Worm (Caenorhabditis elegans) whole organism, L1 larva: ENCODE data around the gene str-134.
A peak's percentile ranks its signal among the peaks of the same experiment; 100 is the strongest.

Source experiments
- C16A3.4 ChIP-seq: fragments of 150-350 bp; optimal IDR thresholded peaks from 2 replicates; lab custom pipeline; 2014; ENCODE audit warnings: missing biosample characterization, missing genetic modification characterization
- Y116A8C.19 ChIP-seq: sonication (generic microtip); optimal IDR thresholded peaks from 2 replicates; lab custom pipeline; 2016; ENCODE audit warnings: missing compliant biosample characterization, missing genetic modification characterization, borderline replicate concordance
- alr-1 ChIP-seq: fragments of 200-800 bp; sonication (Bioruptor generic); optimal IDR thresholded peaks from 2 replicates; lab custom pipeline; 2018; ENCODE audit warnings: borderline replicate concordance, mild to moderate bottlenecking, missing genetic modification characterization, missing compliant biosample characterization
- aly-2 ChIP-seq: fragments of 150-350 bp; optimal IDR thresholded peaks from 2 replicates; lab custom pipeline; 2014; ENCODE audit warnings: missing biosample characterization, missing genetic modification characterization
- ama-1 ChIP-seq: fragments of 150-350 bp; optimal IDR thresholded peaks from 2 replicates; lab custom pipeline; 2014
- ceh-63 ChIP-seq: fragments of 200-800 bp; sonication (Bioruptor generic); optimal IDR thresholded peaks from 2 replicates; lab custom pipeline; 2018; ENCODE audit warnings: mild to moderate bottlenecking, missing genetic modification characterization, missing compliant biosample characterization
- ceh-8 ChIP-seq: fragments of 200-800 bp; sonication (Bioruptor generic); optimal IDR thresholded peaks from 2 replicates; lab custom pipeline; 2018; ENCODE audit warnings: mild to moderate bottlenecking, missing genetic modification characterization, moderate library complexity, missing compliant biosample characterization
- ceh-90 ChIP-seq: sonication (generic microtip); optimal IDR thresholded peaks from 2 replicates; lab custom pipeline; 2016; ENCODE audit warnings: missing genetic modification characterization, missing compliant biosample characterization
- dsc-1 ChIP-seq: sonication (generic microtip); optimal IDR thresholded peaks from 2 replicates; lab custom pipeline; 2016; ENCODE audit warnings: mild to moderate bottlenecking, missing genetic modification characterization, missing compliant biosample characterization
- efl-3 ChIP-seq: fragments of 200-800 bp; sonication (Bioruptor generic); optimal IDR thresholded peaks from 2 replicates; lab custom pipeline; 2018; ENCODE audit warnings: mild to moderate bottlenecking, missing genetic modification characterization, missing compliant biosample characterization
- egl-13 ChIP-seq: sonication (generic microtip); optimal IDR thresholded peaks from 2 replicates; lab custom pipeline; 2016; ENCODE audit warnings: missing genotype, missing genetic modification reagents, missing genetic modification characterization, missing compliant biosample characterization
- egl-27 ChIP-seq, 2 experiments: fragments of 150-350 bp in 1 of 2; sonication (generic microtip); optimal IDR thresholded peaks; 3 replicates each; lab custom pipeline; 2017 to 2018; ENCODE audit warnings: missing biosample characterization in 2 of 2, missing genetic modification characterization in 2 of 2, missing genetic modification reagents in 2 of 2
- elt-3 ChIP-seq, 6 experiments: fragments of 150-350 bp in 1 of 6; sonication (generic microtip); optimal IDR thresholded peaks; 2 replicates each; lab custom pipeline; 2017 to 2018; ENCODE audit warnings: missing biosample characterization in 6 of 6, missing genetic modification characterization in 6 of 6, inconsistent platforms in 1 of 6
- fkh-4 ChIP-seq: sonication (generic microtip); optimal IDR thresholded peaks from 2 replicates; lab custom pipeline; 2016; ENCODE audit warnings: missing compliant biosample characterization, missing genetic modification characterization, borderline replicate concordance
- fkh-8 ChIP-seq: sonication (generic microtip); optimal IDR thresholded peaks from 2 replicates; lab custom pipeline; 2016; ENCODE audit warnings: mild to moderate bottlenecking, missing genetic modification characterization, missing compliant biosample characterization
- grh-1 ChIP-seq: fragments of 200-800 bp; sonication (Bioruptor generic); IDR thresholded peaks from 2 replicates; pipeline ENCODE4 v1.3.6; 2022; ENCODE audit warnings: missing genetic modification reagents, missing genetic modification characterization, missing compliant biosample characterization
- hlh-4 ChIP-seq: sonication (generic microtip); optimal IDR thresholded peaks from 2 replicates; lab custom pipeline; 2016; ENCODE audit warnings: mild to moderate bottlenecking, missing genetic modification characterization, missing compliant biosample characterization
- hpl-2 ChIP-seq: fragments of 150-350 bp; optimal IDR thresholded peaks from 2 replicates; lab custom pipeline; 2014; ENCODE audit warnings: missing biosample characterization, missing genetic modification reagents, missing genetic modification characterization
- irx-1 ChIP-seq: sonication (generic microtip); optimal IDR thresholded peaks from 2 replicates; lab custom pipeline; 2016; ENCODE audit warnings: missing genetic modification characterization, missing compliant biosample characterization
- isw-1 ChIP-seq: fragments of 200-800 bp; sonication (Bioruptor generic); IDR thresholded peaks from 2 replicates; pipeline ENCODE4 v1.3.6; 2022; ENCODE audit warnings: missing genetic modification characterization, missing compliant biosample characterization
- lin-13 ChIP-seq: fragments of 150-350 bp; optimal IDR thresholded peaks from 2 replicates; lab custom pipeline; 2014; ENCODE audit warnings: missing biosample characterization, missing genetic modification reagents, missing genetic modification characterization
- lin-14 ChIP-seq: fragments of 200-800 bp; sonication (Bioruptor generic); optimal IDR thresholded peaks from 2 replicates; lab custom pipeline; 2018; ENCODE audit warnings: mild to moderate bottlenecking, missing genetic modification characterization, moderate library complexity, missing compliant biosample characterization
- lin-39 ChIP-seq: fragments of 150-350 bp; optimal IDR thresholded peaks from 2 replicates; lab custom pipeline; 2014; ENCODE audit warnings: missing biosample characterization, missing genetic modification reagents, missing genetic modification characterization
- lir-3 ChIP-seq: sonication (generic microtip); optimal IDR thresholded peaks from 2 replicates; lab custom pipeline; 2016; ENCODE audit warnings: mild to moderate bottlenecking, missing genetic modification characterization, moderate library complexity, missing compliant biosample characterization; ENCODE audit not compliant: poor library complexity
- lsy-2 ChIP-seq, 2 experiments: fragments of 150-350 bp; optimal IDR thresholded peaks; 2 replicates each; lab custom pipeline; 2014; ENCODE audit warnings: missing biosample characterization in 2 of 2, missing genetic modification characterization in 2 of 2
- mab-9 ChIP-seq: fragments of 200-800 bp; sonication (Bioruptor generic); IDR thresholded peaks from 2 replicates; pipeline ENCODE4 v1.3.6; 2022; ENCODE audit warnings: missing genetic modification reagents, missing genetic modification characterization, missing compliant biosample characterization
- mep-1 ChIP-seq: fragments of 150-350 bp; optimal IDR thresholded peaks from 2 replicates; lab custom pipeline; 2014; ENCODE audit warnings: missing biosample characterization, missing genetic modification characterization
- nhr-20 ChIP-seq: sonication (generic microtip); optimal IDR thresholded peaks from 2 replicates; lab custom pipeline; 2016; ENCODE audit warnings: mild to moderate bottlenecking, missing genetic modification characterization, missing compliant biosample characterization
- nhr-237 ChIP-seq: fragments of 150-350 bp; optimal IDR thresholded peaks from 2 replicates; lab custom pipeline; 2014; ENCODE audit warnings: missing biosample characterization, missing genetic modification characterization
- nhr-28 ChIP-seq: fragments of 150-350 bp; optimal IDR thresholded peaks from 2 replicates; lab custom pipeline; 2014; ENCODE audit warnings: missing biosample characterization, missing genetic modification characterization
- nhr-76 ChIP-seq: sonication (generic microtip); optimal IDR thresholded peaks from 2 replicates; lab custom pipeline; 2017; ENCODE audit warnings: missing biosample characterization, missing genetic modification characterization
- nhr-77 ChIP-seq: fragments of 150-350 bp; optimal IDR thresholded peaks from 2 replicates; lab custom pipeline; 2014; ENCODE audit warnings: missing biosample characterization, missing genetic modification characterization
- nhr-90 ChIP-seq: sonication (generic microtip); optimal IDR thresholded peaks from 2 replicates; lab custom pipeline; 2016; ENCODE audit warnings: mild to moderate bottlenecking, missing genetic modification characterization, missing compliant biosample characterization; ENCODE audit not compliant: poor library complexity
- pag-3 ChIP-seq: sonication (generic microtip); optimal IDR thresholded peaks from 2 replicates; lab custom pipeline; 2017; ENCODE audit warnings: missing genetic modification characterization, mild to moderate bottlenecking, missing compliant biosample characterization, antibody characterized with exemption, borderline replicate concordance; ENCODE audit not compliant: insufficient read depth
- pax-3 ChIP-seq: fragments of 200-800 bp; sonication (Bioruptor generic); optimal IDR thresholded peaks from 2 replicates; lab custom pipeline; 2018; ENCODE audit warnings: mild to moderate bottlenecking, missing genetic modification characterization, moderate library complexity, missing compliant biosample characterization
- pqm-1 ChIP-seq: sonication (generic microtip); optimal IDR thresholded peaks from 3 replicates; lab custom pipeline; 2017; ENCODE audit warnings: missing biosample characterization, missing genetic modification characterization
- skn-1 ChIP-seq: fragments of 150-350 bp; optimal IDR thresholded peaks from 2 replicates; lab custom pipeline; 2014; ENCODE audit warnings: missing biosample characterization, missing genetic modification characterization
- snpc-4 ChIP-seq: fragments of 150-350 bp; optimal IDR thresholded peaks from 2 replicates; lab custom pipeline; 2014; ENCODE audit warnings: missing biosample characterization, missing genetic modification characterization
- snu-23 ChIP-seq: sonication (generic microtip); optimal IDR thresholded peaks from 2 replicates; lab custom pipeline; 2016; ENCODE audit warnings: missing genetic modification characterization, missing compliant biosample characterization
- sox-4 ChIP-seq: sonication (generic microtip); optimal IDR thresholded peaks from 2 replicates; lab custom pipeline; 2016; ENCODE audit warnings: missing genetic modification characterization, missing compliant biosample characterization
- sptf-1 ChIP-seq: fragments of 150-350 bp; optimal IDR thresholded peaks from 2 replicates; lab custom pipeline; 2014; ENCODE audit warnings: missing biosample characterization, missing genetic modification characterization
- sup-37 ChIP-seq: fragments of 200-800 bp; sonication (Bioruptor generic); optimal IDR thresholded peaks from 2 replicates; lab custom pipeline; 2018; ENCODE audit warnings: mild to moderate bottlenecking, missing genetic modification characterization, missing compliant biosample characterization
- swsn-7 ChIP-seq: sonication (generic microtip); optimal IDR thresholded peaks from 2 replicates; lab custom pipeline; 2016; ENCODE audit warnings: missing genetic modification characterization, missing compliant biosample characterization
- tbx-2 ChIP-seq: sonication (generic microtip); optimal IDR thresholded peaks from 2 replicates; lab custom pipeline; 2016; ENCODE audit warnings: missing genetic modification characterization, missing compliant biosample characterization
- unc-130 ChIP-seq: fragments of 150-350 bp; optimal IDR thresholded peaks from 2 replicates; lab custom pipeline; 2017; ENCODE audit warnings: missing biosample characterization, missing genetic modification characterization, inconsistent platforms
- unc-30 ChIP-seq: sonication (generic microtip); optimal IDR thresholded peaks from 2 replicates; lab custom pipeline; 2017; ENCODE audit warnings: missing biosample characterization, missing genetic modification characterization
- unc-86 ChIP-seq: sonication (generic microtip); optimal IDR thresholded peaks from 2 replicates; lab custom pipeline; 2016; ENCODE audit warnings: missing genetic modification characterization, missing compliant biosample characterization
- unc-98 ChIP-seq: fragments of 200-800 bp; sonication (Bioruptor generic); IDR thresholded peaks from 2 replicates; pipeline ENCODE4 v1.3.6; 2022; ENCODE audit warnings: missing genetic modification characterization, missing compliant biosample characterization
- vab-15 ChIP-seq: sonication (generic microtip); optimal IDR thresholded peaks from 2 replicates; lab custom pipeline; 2017; ENCODE audit warnings: missing genotype, mild to moderate bottlenecking, missing genetic modification characterization, missing compliant biosample characterization
- xbp-1 ChIP-seq: sonication (generic microtip); optimal IDR thresholded peaks from 2 replicates; lab custom pipeline; 2016; ENCODE audit warnings: missing genetic modification characterization, missing compliant biosample characterization
- ztf-4 ChIP-seq: fragments of 150-350 bp; optimal IDR thresholded peaks from 2 replicates; lab custom pipeline; 2014; ENCODE audit warnings: missing biosample characterization, missing genetic modification characterization

str-134 gene

DNA sequence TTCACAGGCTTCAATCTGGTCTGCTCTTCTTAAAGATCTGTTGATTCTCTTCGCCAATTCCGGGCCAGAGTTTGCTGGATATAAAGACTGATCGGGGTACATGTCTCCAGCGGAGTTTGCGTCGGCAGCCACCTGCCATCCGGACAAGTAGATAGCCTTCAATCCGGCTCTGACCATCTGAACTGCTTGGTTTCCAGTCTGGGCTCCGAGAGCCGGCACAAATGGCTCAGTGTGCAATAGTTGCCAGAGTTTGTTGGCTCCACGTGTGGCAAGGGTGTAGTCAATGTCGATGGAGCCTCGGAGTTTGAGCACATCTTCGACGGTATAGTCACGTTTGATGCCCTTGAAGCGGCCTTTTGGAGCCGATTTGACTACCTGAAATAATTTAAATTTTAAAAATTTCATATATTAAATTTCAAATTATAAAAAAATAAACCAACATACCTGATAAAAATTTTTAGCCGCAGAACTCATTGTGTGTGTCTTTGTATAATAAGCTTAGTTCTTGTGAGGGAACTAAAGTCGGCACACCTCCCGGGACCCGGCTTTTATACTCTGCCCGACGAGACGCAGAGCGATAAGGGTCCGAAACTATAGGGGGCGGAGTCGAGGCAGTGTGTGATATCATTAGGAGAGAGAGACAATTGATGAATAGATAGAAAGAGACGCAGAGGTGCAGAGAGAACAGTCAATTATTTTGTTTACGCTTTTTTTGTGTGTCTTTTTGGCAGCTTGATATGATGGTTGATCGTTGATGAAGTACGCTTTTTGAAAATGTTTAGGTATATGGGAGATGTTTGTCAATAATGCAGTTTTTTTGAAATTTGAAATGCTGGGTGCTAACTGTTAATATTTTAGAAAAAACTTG, 15.7 kb upstream of the str-134 start, which contains the start of the genes icl-1 and srh-2 (continued):
- TF ChIP-seq grh-1 (GFP tag; lab: Robert Waterston, UW): no peak
- TF ChIP-seq ama-1 (lab: Kevin White, UChicago): peak; percentile 89
- no peak for TF ChIP-seq unc-98
- TF ChIP-seq nhr-90: peak; percentile 76
- TF ChIP-seq hpl-2 (GFP tag; lab: Kevin White, UChicago): no peak
- no peak for TF ChIP-seq fkh-8 (tag; lab: Kevin White, UChicago)
- TF ChIP-seq sup-37 (GFP tag; lab: Kevin White, UChicago): peak; percentile 59
- peak; percentile 82 for TF ChIP-seq snu-23 (GFP tag; lab: Kevin White, UChicago)
- TF ChIP-seq isw-1 (GFP tag; lab: Robert Waterston, UW): no peak
- TF ChIP-seq pqm-1 (tag; lab: Kevin White, UChicago): no peak
- no peak for TF ChIP-seq aly-2 (tag; lab: Kevin White, UChicago)
- TF ChIP-seq C16A3.4 (tag; lab: Kevin White, UChicago): peak; percentile 74
- no peak for TF ChIP-seq nhr-28 (tag; lab: Kevin White, UChicago)
- TF ChIP-seq lin-13: peak; percentile 38
- TF ChIP-seq fkh-4: no peak
- peak in 2 of 6 experiments; percentile 29 to 80 for TF ChIP-seq elt-3 (tag; optimal IDR thresholded peaks at IDR 0.05; lab: Kevin White, UChicago)
- no peak for TF ChIP-seq unc-30 (tag; lab: Kevin White, UChicago)
- TF ChIP-seq unc-86 (tag; lab: Kevin White, UChicago): no peak
- TF ChIP-seq mab-9 (GFP tag; lab: Robert Waterston, UW): 0 out of 2 replicates have a peak, but pooled peaks have one; percentile 13
- no peak for TF ChIP-seq egl-13 (tag; lab: Kevin White, UChicago)
- TF ChIP-seq pag-3 (tag; lab: Kevin White, UChicago): peak; percentile 41
- TF ChIP-seq nhr-77 (tag; lab: Kevin White, UChicago): peak; percentile 29
- TF ChIP-seq nhr-20 (tag; lab: Kevin White, UChicago): peak; percentile 85
- no peak for TF ChIP-seq ceh-8
- peak; percentile 14 for TF ChIP-seq ztf-4
- TF ChIP-seq xbp-1 (tag; lab: Kevin White, UChicago): peak; percentile 45
- no peak for TF ChIP-seq egl-27 (tag; optimal IDR thresholded peaks at IDR 0.05; lab: Kevin White, UChicago)
- TF ChIP-seq tbx-2 (tag; lab: Kevin White, UChicago): peak; percentile 73
- TF ChIP-seq unc-130 (tag; lab: Kevin White, UChicago): peak; percentile 74
- no peak for TF ChIP-seq nhr-237 (tag; lab: Kevin White, UChicago)
- TF ChIP-seq lin-39 (tag; lab: Kevin White, UChicago): peak; percentile 46
- TF ChIP-seq Y116A8C.19 (tag; lab: Kevin White, UChicago): no peak
- TF ChIP-seq swsn-7 (tag; lab: Kevin White, UChicago): peak; percentile 68
- peak; percentile 31 to 55 for TF ChIP-seq lsy-2 (tag; optimal IDR thresholded peaks at IDR 0.05; lab: Kevin White, UChicago)
- peak; percentile 69 for TF ChIP-seq lir-3 (tag; lab: Kevin White, UChicago)
- TF ChIP-seq ceh-90 (tag; lab: Kevin White, UChicago): no peak
- no peak for TF ChIP-seq hlh-4 (tag; lab: Kevin White, UChicago)
- TF ChIP-seq pax-3: no peak
- no peak for TF ChIP-seq skn-1 (tag; lab: Kevin White, UChicago)
- TF ChIP-seq nhr-76 (tag; lab: Kevin White, UChicago): no peak
- TF ChIP-seq alr-1 (tag; lab: Kevin White, UChicago): no peak
- TF ChIP-seq mep-1 (tag; lab: Kevin White, UChicago): peak; percentile 59
- TF ChIP-seq sptf-1 (tag; lab: Kevin White, UChicago): no peak
- TF ChIP-seq lin-14 (GFP tag; lab: Kevin White, UChicago): peak; percentile 92
- peak; percentile 32 for TF ChIP-seq sox-4 (tag; lab: Kevin White, UChicago)
- no peak for TF ChIP-seq efl-3 (GFP tag; lab: Kevin White, UChicago)
- TF ChIP-seq dsc-1 (tag; lab: Kevin White, UChicago): no peak
- TF ChIP-seq snpc-4 (tag; lab: Kevin White, UChicago): no peak
- peak; percentile 52 for TF ChIP-seq vab-15 (tag; lab: Kevin White, UChicago)
- TF ChIP-seq ceh-63 (GFP tag; lab: Kevin White, UChicago): peak; percentile 54
- TF ChIP-seq irx-1 (tag; lab: Kevin White, UChicago): peak; percentile 14
